Fruit fly (Drosophila melanogaster): Measurements from ENCODE around the gene CG15414.

Gene CG15414

dm6 chr2L:3480443-3480839 lies 10.4 kb downstream of the CG15414 start:
- TF ChIP-seq pan (optimal IDR thresholded peaks at IDR 0.05): no peak
- TF ChIP-seq CG8478 (optimal IDR thresholded peaks at IDR 0.05): no peak
- no peak for TF ChIP-seq EcR (GFP tag; optimal IDR thresholded peaks at IDR 0.05)
- TF ChIP-seq Dll (optimal IDR thresholded peaks at IDR 0.05): no peak
- no peak for TF ChIP-seq psq (optimal IDR thresholded peaks at IDR 0.05)
- no peak for TF ChIP-seq usp (GFP tag; optimal IDR thresholded peaks at IDR 0.05)

- TF ChIP-seq Dll (optimal IDR thresholded peaks at IDR 0.05): no peak
- no peak for TF ChIP-seq pan (optimal IDR thresholded peaks at IDR 0.05)
- TF ChIP-seq EcR (GFP tag; optimal IDR thresholded peaks at IDR 0.05): no peak
- TF ChIP-seq psq (optimal IDR thresholded peaks at IDR 0.05): no peak
- no peak for TF ChIP-seq usp (GFP tag; optimal IDR thresholded peaks at IDR 0.05)
- no peak for TF ChIP-seq CG8478 (optimal IDR thresholded peaks at IDR 0.05)
Measured at dm6 chr2L:3479697-3480442, 11.0 kb downstream of the CG15414 start.

dm6 chr2L:3478034-3478880 lies 12.6 kb downstream of the CG15414 start, which contains the start of gene Thor:
Thor (plus strand) TSS chr2L:3478434.
- peak; percentile 75 for TF ChIP-seq Dll (optimal IDR thresholded peaks at IDR 0.05)
- TF ChIP-seq EcR (GFP tag; optimal IDR thresholded peaks at IDR 0.05): no peak

DNA sequence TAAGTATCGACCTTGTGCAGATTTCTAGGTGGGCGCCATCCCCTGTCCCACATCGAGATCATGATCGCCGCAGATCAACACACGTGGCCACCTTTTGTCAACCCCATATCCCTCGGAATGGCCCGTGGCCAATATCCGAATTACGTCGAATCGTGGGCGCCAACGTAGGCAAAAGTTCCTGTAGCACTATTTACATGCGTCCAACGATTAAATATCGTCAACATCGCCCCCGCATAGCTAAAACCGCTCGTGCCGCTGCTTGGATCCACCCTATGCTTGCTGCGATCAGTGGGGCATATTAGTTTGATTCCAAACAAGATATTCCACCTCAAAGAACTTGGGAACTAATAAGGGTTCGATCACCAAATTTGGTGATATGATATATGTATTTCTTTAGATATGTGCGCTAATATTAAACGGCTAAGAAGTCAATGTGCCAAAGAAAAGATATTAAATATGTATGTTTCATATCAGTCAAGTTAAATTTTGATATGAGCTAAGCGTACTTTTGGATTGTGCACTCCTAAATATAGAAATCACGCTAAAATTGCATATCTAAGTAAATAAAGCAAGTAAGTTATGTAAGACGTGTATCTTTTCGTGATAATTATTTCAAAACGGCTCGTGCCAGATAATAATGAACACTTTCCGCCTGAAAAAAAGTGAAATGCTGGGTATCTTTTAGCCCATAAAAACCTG lies 13.7 kb downstream of the CG15414 start:
- no peak for TF ChIP-seq EcR (GFP tag; optimal IDR thresholded peaks at IDR 0.05)
- no peak for TF ChIP-seq Dll (optimal IDR thresholded peaks at IDR 0.05)
- TF ChIP-seq usp (GFP tag; optimal IDR thresholded peaks at IDR 0.05): no peak
- no peak for TF ChIP-seq CG8478 (optimal IDR thresholded peaks at IDR 0.05)
- TF ChIP-seq psq (optimal IDR thresholded peaks at IDR 0.05): no peak
- peak; percentile 85 for TF ChIP-seq pan (optimal IDR thresholded peaks at IDR 0.05)

- TF ChIP-seq Dll (optimal IDR thresholded peaks at IDR 0.05): no peak
- no peak for TF ChIP-seq CG8478 (optimal IDR thresholded peaks at IDR 0.05)
- no peak for TF ChIP-seq EcR (GFP tag; optimal IDR thresholded peaks at IDR 0.05)
- TF ChIP-seq usp (GFP tag; optimal IDR thresholded peaks at IDR 0.05): no peak
- no peak for TF ChIP-seq psq (optimal IDR thresholded peaks at IDR 0.05)
- no peak for TF ChIP-seq pan (optimal IDR thresholded peaks at IDR 0.05)
Measured at dm6 chr2L:3476399-3477056, 14.3 kb downstream of the CG15414 start.

dm6 chr2L:3475948-3476347 lies 14.9 kb downstream of the CG15414 start:
- no peak for TF ChIP-seq CG8478 (optimal IDR thresholded peaks at IDR 0.05)

- TF ChIP-seq usp (GFP tag; optimal IDR thresholded peaks at IDR 0.05) (no peak), pan (optimal IDR thresholded peaks at IDR 0.05) (no peak), Dll (optimal IDR thresholded peaks at IDR 0.05) (no peak), EcR (GFP tag; optimal IDR thresholded peaks at IDR 0.05) (no peak), CG8478 (optimal IDR thresholded peaks at IDR 0.05) (no peak), psq (optimal IDR thresholded peaks at IDR 0.05) (no peak)
Measured at dm6 chr2L:3475168-3475567, 15.7 kb downstream of the CG15414 start.

dm6 chr2L:3472242-3472641 lies 18.6 kb downstream of the CG15414 start, which contains the start of gene Pgant4:
Pgant4 (plus strand) TSS chr2L:3472603.
- TF ChIP-seq pan (optimal IDR thresholded peaks at IDR 0.05): no peak
- no peak for TF ChIP-seq EcR (GFP tag; optimal IDR thresholded peaks at IDR 0.05)
- no peak for TF ChIP-seq CG8478 (optimal IDR thresholded peaks at IDR 0.05)
- no peak for TF ChIP-seq usp (GFP tag; optimal IDR thresholded peaks at IDR 0.05)
- no peak for TF ChIP-seq Dll (optimal IDR thresholded peaks at IDR 0.05)
- no peak for TF ChIP-seq psq (optimal IDR thresholded peaks at IDR 0.05)

dm6 chr2L:3469869-3470268 lies 21.0 kb downstream of the CG15414 start, which contains the start of the genes Pif1 and CG31776:
Pif1 (minus strand) TSS chr2L:3470004.
CG31776 (plus strand) TSS chr2L:3470182.
- TF ChIP-seq usp (GFP tag; optimal IDR thresholded peaks at IDR 0.05) (no peak), psq (optimal IDR thresholded peaks at IDR 0.05) (no peak), EcR (GFP tag; optimal IDR thresholded peaks at IDR 0.05) (no peak), CG8478 (optimal IDR thresholded peaks at IDR 0.05) (no peak), pan (optimal IDR thresholded peaks at IDR 0.05) (no peak), Dll (optimal IDR thresholded peaks at IDR 0.05) (no peak)

- TF ChIP-seq psq (optimal IDR thresholded peaks at IDR 0.05) (no peak), pan (optimal IDR thresholded peaks at IDR 0.05) (no peak), EcR (GFP tag; optimal IDR thresholded peaks at IDR 0.05) (no peak), Dll (optimal IDR thresholded peaks at IDR 0.05) (no peak), CG8478 (optimal IDR thresholded peaks at IDR 0.05) (no peak), usp (GFP tag; optimal IDR thresholded peaks at IDR 0.05) (no peak)
Measured at dm6 chr2L:3466846-3467245, 24.0 kb downstream of the CG15414 start.

DNA sequence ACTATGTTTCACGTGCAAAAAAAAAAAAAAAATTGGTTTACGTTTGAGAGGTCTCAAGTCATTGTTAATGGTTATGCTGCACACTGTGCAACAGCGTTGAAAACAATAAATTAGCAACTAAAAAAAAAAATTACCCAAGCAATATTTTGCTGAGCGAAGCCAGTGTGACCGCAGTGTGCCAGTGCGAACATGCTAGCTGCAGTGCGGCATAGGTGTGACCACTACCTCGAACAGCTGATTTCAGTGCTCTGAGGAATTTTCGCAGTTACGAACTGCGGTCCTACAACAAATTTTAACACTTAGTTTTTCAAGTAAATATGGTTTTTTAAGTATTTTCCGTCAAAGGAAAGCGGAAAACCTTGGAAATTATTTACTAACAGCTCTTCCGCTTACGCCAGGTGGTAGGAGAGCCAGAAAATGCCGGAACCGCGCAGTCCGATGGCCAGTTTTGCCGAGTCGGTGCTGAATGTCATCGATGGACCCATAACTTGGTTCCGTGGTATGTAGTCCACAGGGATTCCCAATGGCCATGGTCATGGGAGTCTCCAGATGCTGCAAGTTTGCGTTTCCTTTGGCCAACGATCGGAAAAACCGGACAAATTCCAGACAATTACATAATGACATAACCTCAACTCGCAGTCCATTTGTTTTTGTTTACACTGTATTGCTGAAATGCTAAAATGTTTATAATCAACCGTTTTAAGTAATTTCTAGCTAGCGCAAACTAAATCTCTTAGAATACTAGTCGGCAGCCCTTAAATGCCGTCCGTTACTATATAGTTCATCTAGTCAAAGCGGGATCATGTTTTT lies 24.7 kb downstream of the CG15414 start, which contains the start of the genes msl-2 and ND-PDSW:
Gene msl-2 (minus strand): TSS at position 195 of the 810 bp plus-strand sequence.
Gene ND-PDSW (plus strand): TSS at position 240 of the 810 bp plus-strand sequence.
- no peak for TF ChIP-seq psq (optimal IDR thresholded peaks at IDR 0.05)
- TF ChIP-seq CG8478 (optimal IDR thresholded peaks at IDR 0.05): no peak
- no peak for TF ChIP-seq EcR (GFP tag; optimal IDR thresholded peaks at IDR 0.05)
- no peak for TF ChIP-seq Dll (optimal IDR thresholded peaks at IDR 0.05)
- TF ChIP-seq pan (optimal IDR thresholded peaks at IDR 0.05): no peak
